Worm (Caenorhabditis elegans) whole organism, L1 larva: ENCODE data around the gene srw-79.

Experiments used
- F16B12.6 ChIP-seq: fragments of 150-350 bp; optimal IDR thresholded peaks from 2 replicates; lab custom pipeline; 2014; ENCODE audit warnings: missing biosample characterization, missing genetic modification characterization
- aha-1 ChIP-seq: fragments of 150-350 bp; optimal IDR thresholded peaks from 2 replicates; lab custom pipeline; 2014; ENCODE audit warnings: missing biosample characterization, missing genetic modification characterization
- ceh-63 ChIP-seq: fragments of 200-800 bp; sonication (Bioruptor generic); optimal IDR thresholded peaks from 2 replicates; lab custom pipeline; 2018; ENCODE audit warnings: mild to moderate bottlenecking, missing genetic modification characterization, missing compliant biosample characterization
- ceh-88 ChIP-seq: fragments of 200-800 bp; sonication (Bioruptor generic); IDR thresholded peaks from 2 replicates; pipeline ENCODE4 v1.3.6; 2022; ENCODE audit warnings: missing genetic modification characterization, missing compliant biosample characterization
- ces-1 ChIP-seq: fragments of 150-350 bp; optimal IDR thresholded peaks from 2 replicates; lab custom pipeline; 2014; ENCODE audit warnings: missing biosample characterization, missing genetic modification reagents, missing genetic modification characterization
- dpl-1 ChIP-seq, 3 experiments: fragments of 150-350 bp in 2 of 3; sonication (generic microtip) in 1 of 3; optimal IDR thresholded peaks; 2 replicates each; lab custom pipeline; 2014 to 2017; ENCODE audit warnings: missing biosample characterization in 3 of 3, missing genetic modification characterization in 3 of 3, missing genetic modification reagents in 3 of 3
- efl-1 ChIP-seq, 4 experiments: fragments of 150-350 bp; optimal IDR thresholded peaks in 3 of 4; peaks in 1 of 4; 1 replicate in 1 of 4; 2 replicates in 3 of 4; lab custom pipeline; 2014; ENCODE audit warnings: missing biosample characterization in 2 of 4, missing genetic modification characterization in 2 of 4, missing genetic modification reagents in 2 of 4
- fkh-10 ChIP-seq: sonication (generic microtip); optimal IDR thresholded peaks from 2 replicates; lab custom pipeline; 2017; ENCODE audit warnings: missing biosample characterization, missing genetic modification reagents, missing genetic modification characterization
- hlh-17 ChIP-seq: fragments of 200-800 bp; sonication (Bioruptor generic); optimal IDR thresholded peaks from 2 replicates; lab custom pipeline; 2018; ENCODE audit warnings: missing genetic modification characterization, mild to moderate bottlenecking, missing compliant biosample characterization, moderate library complexity, borderline replicate concordance
- hlh-4 ChIP-seq: sonication (generic microtip); optimal IDR thresholded peaks from 2 replicates; lab custom pipeline; 2016; ENCODE audit warnings: mild to moderate bottlenecking, missing genetic modification characterization, missing compliant biosample characterization
- hpl-2 ChIP-seq: fragments of 150-350 bp; optimal IDR thresholded peaks from 2 replicates; lab custom pipeline; 2014; ENCODE audit warnings: missing biosample characterization, missing genetic modification reagents, missing genetic modification characterization
- irx-1 ChIP-seq: sonication (generic microtip); optimal IDR thresholded peaks from 2 replicates; lab custom pipeline; 2016; ENCODE audit warnings: missing genetic modification characterization, missing compliant biosample characterization
- lin-13 ChIP-seq: fragments of 150-350 bp; optimal IDR thresholded peaks from 2 replicates; lab custom pipeline; 2014; ENCODE audit warnings: missing biosample characterization, missing genetic modification reagents, missing genetic modification characterization
- lin-35 ChIP-seq, 2 experiments: fragments of 150-350 bp; optimal IDR thresholded peaks; 2 replicates each; lab custom pipeline; 2014; ENCODE audit warnings: missing biosample characterization in 2 of 2, missing genetic modification characterization in 2 of 2, missing genetic modification reagents in 2 of 2
- lsy-2 ChIP-seq, 2 experiments: fragments of 150-350 bp; optimal IDR thresholded peaks; 2 replicates each; lab custom pipeline; 2014; ENCODE audit warnings: missing biosample characterization in 2 of 2, missing genetic modification characterization in 2 of 2
- mdl-1 ChIP-seq, 2 experiments: fragments of 150-350 bp; optimal IDR thresholded peaks; 2 replicates each; lab custom pipeline; 2014 to 2017; ENCODE audit warnings: missing biosample characterization in 2 of 2, missing genetic modification characterization in 2 of 2, inconsistent platforms in 1 of 2
- nhr-12 ChIP-seq: sonication (generic microtip); optimal IDR thresholded peaks from 2 replicates; lab custom pipeline; 2017; ENCODE audit warnings: missing biosample characterization, missing genetic modification characterization
- nhr-19 ChIP-seq: fragments of 200-800 bp; sonication (Bioruptor generic); conservative IDR thresholded peaks from 2 replicates; pipeline ENCODE4 v1.3.6; 2022; ENCODE audit warnings: missing genetic modification characterization, missing compliant biosample characterization
- nhr-76 ChIP-seq: sonication (generic microtip); optimal IDR thresholded peaks from 2 replicates; lab custom pipeline; 2017; ENCODE audit warnings: missing biosample characterization, missing genetic modification characterization
- nhr-85 ChIP-seq: sonication (generic microtip); peaks from one replicate; lab custom pipeline; 2016; ENCODE audit warnings: missing genetic modification characterization, inconsistent platforms, missing compliant biosample characterization
- pqm-1 ChIP-seq: sonication (generic microtip); optimal IDR thresholded peaks from 3 replicates; lab custom pipeline; 2017; ENCODE audit warnings: missing biosample characterization, missing genetic modification characterization
- rnt-1 ChIP-seq: sonication (generic microtip); optimal IDR thresholded peaks from 2 replicates; lab custom pipeline; 2016; ENCODE audit warnings: mild to moderate bottlenecking, missing genetic modification characterization, moderate library complexity, missing compliant biosample characterization
- snpc-4 ChIP-seq: fragments of 150-350 bp; optimal IDR thresholded peaks from 2 replicates; lab custom pipeline; 2014; ENCODE audit warnings: missing biosample characterization, missing genetic modification characterization
- swsn-7 ChIP-seq: sonication (generic microtip); optimal IDR thresholded peaks from 2 replicates; lab custom pipeline; 2016; ENCODE audit warnings: missing genetic modification characterization, missing compliant biosample characterization
- tbx-2 ChIP-seq: sonication (generic microtip); optimal IDR thresholded peaks from 2 replicates; lab custom pipeline; 2016; ENCODE audit warnings: missing genetic modification characterization, missing compliant biosample characterization
- tlp-1 ChIP-seq: fragments of 150-350 bp; optimal IDR thresholded peaks from 2 replicates; lab custom pipeline; 2014; ENCODE audit warnings: missing biosample characterization, missing genetic modification characterization
- unc-30 ChIP-seq: sonication (generic microtip); optimal IDR thresholded peaks from 2 replicates; lab custom pipeline; 2017; ENCODE audit warnings: missing biosample characterization, missing genetic modification characterization
- unc-86 ChIP-seq: sonication (generic microtip); optimal IDR thresholded peaks from 2 replicates; lab custom pipeline; 2016; ENCODE audit warnings: missing genetic modification characterization, missing compliant biosample characterization
- zag-1 ChIP-seq: fragments of 150-350 bp; optimal IDR thresholded peaks from 2 replicates; lab custom pipeline; 2014; ENCODE audit warnings: missing biosample characterization, missing genetic modification characterization

srw-79 gene

ce11 chrII:2923617-2924016, 22.9 kb upstream of the srw-79 start, which contains the start of gene ZK355.2:
TSS of gene ZK355.2 (plus strand) at chrII:2923917.
- TF ChIP-seq pqm-1 (tag; lab: Kevin White, UChicago) (peak; percentile 50), rnt-1 (tag; lab: Kevin White, UChicago) (no peak)
- TF ChIP-seq, all 84 proteins: peak for 1

ce11 chrII:2925032-2925431, 21.5 kb upstream of the srw-79 start:
- no peak for TF ChIP-seq hlh-17 (GFP tag; lab: Kevin White, UChicago)
- TF ChIP-seq efl-1 (optimal IDR thresholded peaks at IDR 0.05; lab: Kevin White, UChicago): no peak
- TF ChIP-seq efl-1 (GFP tag; optimal IDR thresholded peaks at IDR 0.05 in 1 of 2; lab: Kevin White, UChicago): peak in 1 of 2 experiments; percentile 18
- TF ChIP-seq nhr-85 (tag; lab: Kevin White, UChicago): no peak
- no peak for TF ChIP-seq hpl-2 (GFP tag; lab: Kevin White, UChicago)
- no peak for TF ChIP-seq lsy-2 (tag; optimal IDR thresholded peaks at IDR 0.05; lab: Kevin White, UChicago)
- no peak for TF ChIP-seq tlp-1 (tag; lab: Kevin White, UChicago)
- TF ChIP-seq unc-86 (tag; lab: Kevin White, UChicago): no peak
- no peak for TF ChIP-seq fkh-10 (GFP tag; lab: Kevin White, UChicago)
- TF ChIP-seq unc-30 (tag; lab: Kevin White, UChicago): no peak

- no peak for TF ChIP-seq efl-1 (optimal IDR thresholded peaks at IDR 0.05; lab: Kevin White, UChicago)
- TF ChIP-seq efl-1 (GFP tag; optimal IDR thresholded peaks at IDR 0.05 in 1 of 2; lab: Kevin White, UChicago): peak in 1 of 2 experiments; percentile 51
- TF ChIP-seq ces-1 (GFP tag; lab: Kevin White, UChicago): no peak
- TF ChIP-seq, all 84 proteins: peak for 1
Measured at ce11 chrII:2925806-2926558, 20.6 kb upstream of the srw-79 start.

ce11 chrII:2927533-2927932, 19.0 kb upstream of the srw-79 start, which contains the start of the genes ZK355.3 and ZK355.8:
TSS of gene ZK355.3 (minus strand) at chrII:2927633.
TSS of gene ZK355.8 (plus strand) at chrII:2927804.
- TF ChIP-seq unc-86 (tag; lab: Kevin White, UChicago): no peak

ce11 chrII:2929846-2930245, 16.7 kb upstream of the srw-79 start:
- TF ChIP-seq efl-1 (optimal IDR thresholded peaks at IDR 0.05; lab: Kevin White, UChicago) (no peak), efl-1 (GFP tag; optimal IDR thresholded peaks at IDR 0.05 in 1 of 2; lab: Kevin White, UChicago) (peak in 1 of 2 experiments; percentile 25), hlh-4 (no peak)

- TF ChIP-seq rnt-1 (tag; lab: Kevin White, UChicago) (no peak), irx-1 (tag; lab: Kevin White, UChicago) (no peak), zag-1 (no peak), tbx-2 (tag; lab: Kevin White, UChicago) (no peak), ceh-63 (GFP tag; lab: Kevin White, UChicago) (no peak), F16B12.6 (tag; lab: Kevin White, UChicago) (no peak), snpc-4 (tag; lab: Kevin White, UChicago) (no peak), lin-13 (GFP tag; lab: Kevin White, UChicago) (no peak), dpl-1 (GFP tag; optimal IDR thresholded peaks at IDR 0.05; lab: Kevin White, UChicago) (no peak), nhr-76 (tag; lab: Kevin White, UChicago) (no peak), mdl-1 (tag; optimal IDR thresholded peaks at IDR 0.05; lab: Kevin White, UChicago) (no peak), fkh-10 (GFP tag; lab: Kevin White, UChicago) (no peak), aha-1 (tag; lab: Kevin White, UChicago) (no peak), nhr-19 (GFP tag; lab: Robert Waterston, UW) (no peak), ceh-88 (GFP tag; lab: Robert Waterston, UW) (no peak), swsn-7 (tag; lab: Kevin White, UChicago) (no peak), lin-35 (GFP tag; optimal IDR thresholded peaks at IDR 0.05; lab: Kevin White, UChicago) (no peak), nhr-12 (tag; lab: Kevin White, UChicago) (no peak)
Measured at ce11 chrII:2930499-2930898, 16.0 kb upstream of the srw-79 start, which contains the start of the genes irld-64 and irld-63. TSS of gene irld-64 (minus strand) at chrII:2930599. TSS of gene irld-63 (plus strand) at chrII:2930728.
